Fruit fly (Drosophila melanogaster) whole organism, pupa: ENCODE results near the gene Bx.

ENCODE experiments used
- CG10348 ChIP-seq: fragments of 200-800 bp; sonication (Bioruptor generic); IDR thresholded peaks from 2 replicates; pipeline ENCODE4 v1.3.6; 2022; ENCODE audit warnings: missing biosample characterization, missing genetic modification characterization
- CG12605 ChIP-seq: fragments of 200-800 bp; sonication (Bioruptor generic); IDR thresholded peaks from 2 replicates; pipeline ENCODE4 v1.3.6; 2022; ENCODE audit warnings: missing biosample characterization, missing genetic modification characterization
- CG13204 ChIP-seq: fragments of 200-800 bp; sonication (Bioruptor generic); optimal IDR thresholded peaks from 2 replicates; lab custom pipeline; 2018; ENCODE audit warnings: missing biosample characterization, mild to moderate bottlenecking, missing genetic modification characterization, moderate library complexity
- CG14655 ChIP-seq: fragments of 200-800 bp; sonication (Bioruptor generic); optimal IDR thresholded peaks from 3 replicates; lab custom pipeline; 2017; ENCODE audit warnings: mild to moderate bottlenecking, missing biosample characterization, missing genetic modification reagents, missing genetic modification characterization
- CG15710 ChIP-seq: fragments of 200-800 bp; sonication (Bioruptor generic); optimal IDR thresholded peaks from 2 replicates; lab custom pipeline; 2018; ENCODE audit warnings: missing biosample characterization, mild to moderate bottlenecking, missing genetic modification characterization, moderate library complexity
- CG17806 ChIP-seq: fragments of 200-800 bp; sonication (Bioruptor generic); optimal IDR thresholded peaks from 2 replicates; lab custom pipeline; 2018; ENCODE audit warnings: missing biosample characterization, mild to moderate bottlenecking, missing genetic modification characterization, moderate library complexity
- CG32121 ChIP-seq: fragments of 200-800 bp; sonication (Bioruptor generic); IDR thresholded peaks from 2 replicates; pipeline ENCODE4 v1.3.6; 2022; ENCODE audit warnings: missing biosample characterization, missing genetic modification characterization
- CG34367 ChIP-seq: fragments of 200-800 bp; sonication (Bioruptor generic); optimal IDR thresholded peaks from 2 replicates; lab custom pipeline; 2018; ENCODE audit warnings: missing biosample characterization, mild to moderate bottlenecking, missing genetic modification characterization
- CG4496 ChIP-seq: fragments of 200-800 bp; sonication (Bioruptor generic); IDR thresholded peaks from 3 replicates; pipeline ENCODE4 v1.3.6; 2022; ENCODE audit warnings: missing biosample characterization, missing genetic modification characterization
- CG8159 ChIP-seq: fragments of 200-800 bp; sonication (Bioruptor generic); optimal IDR thresholded peaks from 3 replicates; lab custom pipeline; 2018; ENCODE audit warnings: missing biosample characterization, mild to moderate bottlenecking, missing genetic modification characterization, moderate library complexity
- CG8301 ChIP-seq: fragments of 200-800 bp; sonication (Bioruptor generic); optimal IDR thresholded peaks from 2 replicates; lab custom pipeline; 2018; ENCODE audit warnings: missing biosample characterization, mild to moderate bottlenecking, missing genetic modification characterization
- CG9948 ChIP-seq: fragments of 200-800 bp; sonication (Bioruptor generic); optimal IDR thresholded peaks from 2 replicates; lab custom pipeline; 2018; ENCODE audit warnings: missing biosample characterization, mild to moderate bottlenecking, missing genetic modification characterization, moderate library complexity
- D1 ChIP-seq: fragments of 200-800 bp; sonication (Bioruptor generic); optimal IDR thresholded peaks from 2 replicates; lab custom pipeline; 2018; ENCODE audit warnings: missing biosample characterization, mild to moderate bottlenecking, missing genetic modification characterization, moderate library complexity
- EcR ChIP-seq: fragments of 200-800 bp; sonication (Bioruptor generic); optimal IDR thresholded peaks from 3 replicates; lab custom pipeline; 2019; ENCODE audit warnings: missing biosample characterization, missing genetic modification characterization, mild to moderate bottlenecking, moderate library complexity, missing genetic modification reagents
- Ets98B ChIP-seq: fragments of 200-800 bp; sonication (Bioruptor generic); IDR thresholded peaks from 2 replicates; pipeline ENCODE4 v1.3.6; 2022; ENCODE audit warnings: missing biosample characterization, missing genetic modification characterization
- Pif1A ChIP-seq: fragments of 200-800 bp; sonication (Bioruptor generic); optimal IDR thresholded peaks from 3 replicates; lab custom pipeline; 2016; ENCODE audit warnings: missing biosample characterization, missing genetic modification characterization
- Pif1B ChIP-seq: fragments of 200-800 bp; sonication (Bioruptor generic); optimal IDR thresholded peaks from 3 replicates; lab custom pipeline; 2016; ENCODE audit warnings: missing biosample characterization, missing genetic modification characterization
- Snoo ChIP-seq: fragments of 200-800 bp; sonication (Bioruptor generic); optimal IDR thresholded peaks from 3 replicates; lab custom pipeline; 2017; ENCODE audit warnings: missing biosample characterization, mild to moderate bottlenecking, missing genetic modification characterization, inconsistent platforms
- fd96Ca ChIP-seq: fragments of 200-800 bp; sonication (Bioruptor generic); IDR thresholded peaks from 3 replicates; pipeline ENCODE4 v1.3.6; 2022; ENCODE audit warnings: missing biosample characterization, missing genetic modification characterization
- gl ChIP-seq: fragments of 200-800 bp; sonication (Bioruptor generic); optimal IDR thresholded peaks from 2 replicates; lab custom pipeline; 2018; ENCODE audit warnings: missing biosample characterization, mild to moderate bottlenecking, missing genetic modification characterization
- rn ChIP-seq: fragments of 200-800 bp; sonication (Bioruptor generic); IDR thresholded peaks from 2 replicates; pipeline ENCODE4 v1.3.6; 2022; ENCODE audit warnings: missing biosample characterization, missing genetic modification characterization

The Bx gene

dm6 chrX:18523146-18523812 is 8.1 kb downstream of the Bx start:
- no peak for TF ChIP-seq EcR (GFP tag; lab: Kevin White, UChicago)
- TF ChIP-seq CG17806 (tag; lab: Kevin White, UChicago) = no peak
- TF ChIP-seq CG34367 (tag; lab: Kevin White, UChicago) = no peak
- no peak for TF ChIP-seq Ets98B
- TF ChIP-seq CG4496 = no peak
- no peak for TF ChIP-seq CG9948 (tag; lab: Kevin White, UChicago)
- no peak for TF ChIP-seq fd96Ca (GFP tag; lab: Robert Waterston, UW)
- no peak for TF ChIP-seq CG8159
- TF ChIP-seq, all 21 proteins: peak for 0

dm6 chrX:18524594-18525266 is 9.5 kb downstream of the Bx start:
- TF ChIP-seq fd96Ca (GFP tag; lab: Robert Waterston, UW) (no peak), EcR (GFP tag; lab: Kevin White, UChicago) (no peak), CG9948 (tag; lab: Kevin White, UChicago) (peak; percentile 41), Snoo (tag; lab: Kevin White, UChicago) (peak; percentile 3), D1 (tag; lab: Kevin White, UChicago) (no peak), CG17806 (tag; lab: Kevin White, UChicago) (peak; percentile 44), CG14655 (GFP tag; lab: Kevin White, UChicago) (peak; percentile 66), rn (GFP tag; lab: Robert Waterston, UW) (no peak), Pif1B (no peak), CG12605 (no peak), CG8159 (peak; percentile 70), CG15710 (tag; lab: Kevin White, UChicago) (peak; percentile 49), CG10348 (GFP tag; lab: Robert Waterston, UW) (no peak), CG13204 (GFP tag; lab: Kevin White, UChicago) (no peak), CG4496 (no peak), gl (tag; lab: Kevin White, UChicago) (no peak), CG34367 (tag; lab: Kevin White, UChicago) (peak; percentile 14), CG8301 (tag; lab: Kevin White, UChicago) (peak; percentile 52), Pif1A (GFP tag; lab: Kevin White, UChicago) (peak; percentile 24), Ets98B (no peak), CG32121 (no peak)
- TF ChIP-seq, all 21 proteins: peak for 9

- TF ChIP-seq CG8301 (tag; lab: Kevin White, UChicago) (no peak), CG34367 (tag; lab: Kevin White, UChicago) (no peak), D1 (tag; lab: Kevin White, UChicago) (no peak), CG15710 (tag; lab: Kevin White, UChicago) (no peak)
- TF ChIP-seq, all 21 proteins: peak for 0
Observed at dm6 chrX:18528166-18528733, 13.0 kb downstream of the Bx start, which contains the start of the genes CG15042 and CG15047. CG15042 (minus strand) TSS chrX:18528266. CG15047 (plus strand) TSS chrX:18528683.

- peak; percentile 25 for TF ChIP-seq CG8159
- no peak for TF ChIP-seq CG32121
- TF ChIP-seq CG34367 (tag; lab: Kevin White, UChicago) = peak; percentile 13
- no peak for TF ChIP-seq fd96Ca (GFP tag; lab: Robert Waterston, UW)
- TF ChIP-seq CG10348 (GFP tag; lab: Robert Waterston, UW) = no peak
- TF ChIP-seq CG9948 (tag; lab: Kevin White, UChicago) = peak; percentile 25
- no peak for TF ChIP-seq CG13204 (GFP tag; lab: Kevin White, UChicago)
- TF ChIP-seq Pif1B = no peak
- no peak for TF ChIP-seq CG4496
- TF ChIP-seq CG17806 (tag; lab: Kevin White, UChicago) = no peak
- TF ChIP-seq CG15710 (tag; lab: Kevin White, UChicago) = peak; percentile 22
- TF ChIP-seq gl (tag; lab: Kevin White, UChicago) = no peak
- no peak for TF ChIP-seq CG12605
- TF ChIP-seq rn (GFP tag; lab: Robert Waterston, UW) = no peak
- TF ChIP-seq CG8301 (tag; lab: Kevin White, UChicago) = no peak
- peak; percentile 18 for TF ChIP-seq Pif1A (GFP tag; lab: Kevin White, UChicago)
- TF ChIP-seq Snoo (tag; lab: Kevin White, UChicago) = no peak
- TF ChIP-seq EcR (GFP tag; lab: Kevin White, UChicago) = no peak
- no peak for TF ChIP-seq Ets98B
- TF ChIP-seq D1 (tag; lab: Kevin White, UChicago) = no peak
- no peak for TF ChIP-seq CG14655 (GFP tag; lab: Kevin White, UChicago)
Observed at dm6 chrX:18533308-18533707, 18.1 kb downstream of the Bx start.

DNA sequence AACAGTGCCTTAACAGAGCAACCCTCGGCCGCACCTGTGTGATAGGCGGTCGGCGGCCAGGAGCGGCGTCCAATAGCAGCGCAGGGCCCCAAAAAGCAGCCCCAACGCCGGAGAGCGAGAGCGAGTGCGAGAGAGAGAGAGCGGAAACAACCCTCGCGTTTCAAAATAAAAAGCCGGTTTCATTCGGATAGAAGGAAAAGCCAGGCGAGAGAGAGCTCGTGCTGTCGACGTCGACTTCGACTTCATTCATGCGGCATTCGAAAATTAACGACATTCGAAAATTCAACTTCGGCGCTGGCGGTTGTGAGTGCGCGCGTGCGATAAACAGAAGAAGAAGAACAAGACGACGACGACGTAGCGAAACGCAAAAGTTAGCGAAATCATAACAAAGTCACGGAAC is 19.2 kb downstream of the Bx start:
- TF ChIP-seq CG4496 (0 out of 3 replicates have a peak, but pooled peaks have one; percentile 48), CG32121 (peak; percentile 31; the same call in 1 of the 2 replicates), fd96Ca (GFP tag; lab: Robert Waterston, UW) (peak; percentile 51; the same call in 1 of the 3 replicates), Ets98B (peak; percentile 26; the same call in 1 of the 2 replicates), Snoo (tag; lab: Kevin White, UChicago) (no peak), CG13204 (GFP tag; lab: Kevin White, UChicago) (peak; percentile 57), CG12605 (peak; percentile 44), EcR (GFP tag; lab: Kevin White, UChicago) (peak; percentile 2), CG8301 (tag; lab: Kevin White, UChicago) (no peak), D1 (tag; lab: Kevin White, UChicago) (no peak)
- TF ChIP-seq, all 21 proteins: peak for 7
